Fruit fly (Drosophila melanogaster): ENCODE results near the gene ovo.

The ovo gene

dm6 chrX:5082354-5082818 lies 34.3 kb downstream of the ovo start (continued):
- TF ChIP-seq MBD-R2 (GFP tag; IDR thresholded peaks at IDR 0.05) (no peak), az2 (GFP tag; optimal IDR thresholded peaks at IDR 0.05) (no peak), CG15479 (GFP tag; optimal IDR thresholded peaks at IDR 0.05) (no peak), CG13296 (GFP tag; optimal IDR thresholded peaks at IDR 0.05) (no peak), CG4854 (GFP tag; optimal IDR thresholded peaks at IDR 0.05) (no peak), Hr78 (GFP tag; optimal IDR thresholded peaks at IDR 0.05) (peak in 1 of 2 experiments; percentile 38), fd3F (GFP tag; optimal IDR thresholded peaks at IDR 0.05) (no peak), CG14441 (GFP tag; IDR thresholded peaks at IDR 0.05) (no peak), ato (GFP tag; IDR thresholded peaks at IDR 0.05; ENCODE audit: partially characterized antibody) (no peak), Hmx (GFP tag; optimal IDR thresholded peaks at IDR 0.05) (no peak), H15 (GFP tag; IDR thresholded peaks at IDR 0.05) (no peak), zen2 (GFP tag; IDR thresholded peaks at IDR 0.05; ENCODE audit: partially characterized antibody) (no peak), fru (optimal IDR thresholded peaks at IDR 0.05) (no peak), Nf-YA (GFP tag; IDR thresholded peaks at IDR 0.05) (no peak), ssp (GFP tag; IDR thresholded peaks at IDR 0.05) (no peak), bab2 (GFP tag; optimal IDR thresholded peaks at IDR 0.05) (no peak), CG9215 (GFP tag; IDR thresholded peaks at IDR 0.05) (no peak), YL-1 (GFP tag; optimal IDR thresholded peaks at IDR 0.05) (no peak), eve (GFP tag; optimal IDR thresholded peaks at IDR 0.05) (no peak), schlank (tag; optimal IDR thresholded peaks at IDR 0.05) (no peak), Dad (GFP tag; optimal IDR thresholded peaks at IDR 0.05) (no peak), CG1647 (GFP tag; optimal IDR thresholded peaks at IDR 0.05) (no peak), tgo (GFP tag; IDR thresholded peaks at IDR 0.05) (no peak), CG1603 (tag; optimal IDR thresholded peaks at IDR 0.05) (no peak), CG9797 (GFP tag; optimal IDR thresholded peaks at IDR 0.05) (no peak), Adf1 (GFP tag; IDR thresholded peaks at IDR 0.05) (peak; percentile 10; the same call in 1 of the 2 replicates), vnd (GFP tag; IDR thresholded peaks at IDR 0.05; ENCODE audit: partially characterized antibody) (no peak), CG11695 (GFP tag; IDR thresholded peaks at IDR 0.05) (no peak), Blimp-1 (GFP tag; optimal IDR thresholded peaks at IDR 0.05) (no peak), CG10431 (GFP tag; optimal IDR thresholded peaks at IDR 0.05) (no peak), pzg (GFP tag; optimal IDR thresholded peaks at IDR 0.05) (no peak), CG6654 (GFP tag; optimal IDR thresholded peaks at IDR 0.05) (no peak), CG5180 (GFP tag; optimal IDR thresholded peaks at IDR 0.05) (no peak), phol (tag; optimal IDR thresholded peaks at IDR 0.05) (no peak), CG12155 (GFP tag; optimal IDR thresholded peaks at IDR 0.05) (peak; percentile 71), pfk (GFP tag; optimal IDR thresholded peaks at IDR 0.05) (no peak), chn (GFP tag; optimal IDR thresholded peaks at IDR 0.05) (no peak), Scr (GFP tag; IDR thresholded peaks at IDR 0.05; ENCODE audit: partially characterized antibody) (no peak), CG15601 (tag; optimal IDR thresholded peaks at IDR 0.05) (no peak), wdn (GFP tag; IDR thresholded peaks at IDR 0.05) (no peak), bsh (GFP tag; optimal IDR thresholded peaks at IDR 0.05) (peak in 1 of 2 experiments; percentile 85), CG3995 (GFP tag; optimal IDR thresholded peaks at IDR 0.05) (no peak), Nf-YB (GFP tag; optimal IDR thresholded peaks at IDR 0.05) (no peak), CG17802 (tag; optimal IDR thresholded peaks at IDR 0.05) (no peak), sob (GFP tag; IDR thresholded peaks at IDR 0.05) (no peak), CG7745 (tag; optimal IDR thresholded peaks at IDR 0.05) (no peak), tio (GFP tag; optimal IDR thresholded peaks at IDR 0.05) (no peak), crol (GFP tag; IDR thresholded peaks at IDR 0.05) (peak; percentile 60), trh (GFP tag; optimal IDR thresholded peaks at IDR 0.05) (no peak), CG10274 (GFP tag; optimal IDR thresholded peaks at IDR 0.05) (no peak), nom (GFP tag; optimal IDR thresholded peaks at IDR 0.05) (peak; percentile 87)

Measured in whole organism, embryonic.